Fruit fly (Drosophila melanogaster) whole organism, embryonic: ENCODE data around the gene CG3999.

Source experiments
- Adf1 ChIP-seq: fragments of 200-800 bp; sonication (Bioruptor generic); IDR thresholded peaks from 2 replicates; pipeline ENCODE4 v1.3.6; 2022; ENCODE audit warnings: missing biosample characterization, missing genetic modification characterization
- Bdp1 ChIP-seq: fragments of 200-800 bp; sonication (Bioruptor generic); optimal IDR thresholded peaks from 3 replicates; lab custom pipeline; 2016; ENCODE audit warnings: missing biosample characterization, missing genetic modification characterization
- Bteb2 ChIP-seq: fragments of 200-800 bp; sonication (Bioruptor generic); optimal IDR thresholded peaks from 2 replicates; lab custom pipeline; 2016; ENCODE audit warnings: missing biosample characterization, missing genetic modification characterization
- CG10321 ChIP-seq: fragments of 200-800 bp; sonication (Bioruptor generic); IDR thresholded peaks from 2 replicates; pipeline ENCODE4 v1.3.6; 2022; ENCODE audit warnings: missing biosample characterization, missing genetic modification characterization
- CG12155 ChIP-seq: fragments of 200-800 bp; sonication (Bioruptor generic); optimal IDR thresholded peaks from 3 replicates; lab custom pipeline; 2016; ENCODE audit warnings: missing biosample characterization, missing genetic modification characterization
- CG12236 ChIP-seq: fragments of 200-800 bp; sonication (Bioruptor generic); optimal IDR thresholded peaks from 2 replicates; lab custom pipeline; 2016; ENCODE audit warnings: missing biosample characterization, missing genetic modification characterization
- CG12769 ChIP-seq: fragments of 200-800 bp; sonication (Bioruptor generic); optimal IDR thresholded peaks from 2 replicates; lab custom pipeline; 2019; ENCODE audit warnings: missing biosample characterization, mild to moderate bottlenecking, missing genetic modification characterization, moderate library complexity
- CG15514 ChIP-seq: fragments of 200-800 bp; sonication (Bioruptor generic); optimal IDR thresholded peaks from 3 replicates; lab custom pipeline; 2017; ENCODE audit warnings: missing biosample characterization, missing genetic modification characterization, mild to moderate bottlenecking, moderate library complexity, missing genetic modification reagents
- CG16815 ChIP-seq: fragments of 200-800 bp; sonication (Bioruptor generic); optimal IDR thresholded peaks from 3 replicates; lab custom pipeline; 2017; ENCODE audit warnings: missing biosample characterization, mild to moderate bottlenecking, missing genetic modification characterization
- CG18476 ChIP-seq: fragments of 200-800 bp; sonication (Bioruptor generic); optimal IDR thresholded peaks from 2 replicates; lab custom pipeline; 2016; ENCODE audit warnings: missing biosample characterization, mild to moderate bottlenecking, missing genetic modification characterization
- CG18599 ChIP-seq: fragments of 200-800 bp; sonication (Bioruptor generic); optimal IDR thresholded peaks from 3 replicates; lab custom pipeline; 2017; ENCODE audit warnings: missing biosample characterization, missing genetic modification characterization, mild to moderate bottlenecking, moderate library complexity, missing genetic modification reagents
- CG2116 ChIP-seq: fragments of 200-800 bp; sonication (Bioruptor generic); optimal IDR thresholded peaks from 3 replicates; lab custom pipeline; 2018; ENCODE audit warnings: missing biosample characterization, mild to moderate bottlenecking, missing genetic modification characterization
- CG2120 ChIP-seq: fragments of 200-800 bp; sonication (Bioruptor generic); optimal IDR thresholded peaks from 3 replicates; lab custom pipeline; 2016; ENCODE audit warnings: missing biosample characterization, missing genetic modification characterization
- CG2712 ChIP-seq: fragments of 200-800 bp; optimal IDR thresholded peaks from 3 replicates; lab custom pipeline; 2019; ENCODE audit warnings: missing biosample characterization, mild to moderate bottlenecking, missing genetic modification characterization, moderate library complexity
- CG2875 ChIP-seq: fragments of 200-800 bp; sonication (Bioruptor generic); optimal IDR thresholded peaks from 2 replicates; lab custom pipeline; 2017; ENCODE audit warnings: missing biosample characterization, mild to moderate bottlenecking, missing genetic modification characterization, missing genetic modification reagents
- CG3995 ChIP-seq: fragments of 200-800 bp; sonication (Bioruptor generic); optimal IDR thresholded peaks from 3 replicates; lab custom pipeline; 2016; ENCODE audit warnings: missing biosample characterization, missing genetic modification characterization
- CG6689 ChIP-seq: fragments of 200-800 bp; sonication (Bioruptor generic); IDR thresholded peaks from 2 replicates; pipeline ENCODE4 v1.3.6; 2022; ENCODE audit warnings: missing biosample characterization, missing genetic modification characterization
- CG7745 ChIP-seq: fragments of 200-800 bp; sonication (Bioruptor generic); optimal IDR thresholded peaks from 2 replicates; lab custom pipeline; 2018; ENCODE audit warnings: missing biosample characterization, mild to moderate bottlenecking, missing genetic modification characterization, moderate library complexity
- CG9727 ChIP-seq: fragments of 200-800 bp; sonication (Bioruptor generic); optimal IDR thresholded peaks from 3 replicates; lab custom pipeline; 2017; ENCODE audit warnings: missing biosample characterization, mild to moderate bottlenecking, missing genetic modification characterization
- CHES-1-like ChIP-seq: fragments of 200-800 bp; sonication (Bioruptor generic); optimal IDR thresholded peaks from 2 replicates; lab custom pipeline; 2016; ENCODE audit warnings: missing biosample characterization, missing genetic modification characterization
- Gug ChIP-seq: fragments of 200-800 bp; sonication (Bioruptor generic); IDR thresholded peaks from 4 replicates; pipeline ENCODE4 v1.3.6; 2022; ENCODE audit warnings: missing biosample characterization, missing genetic modification characterization
- HLH3B ChIP-seq: fragments of 200-800 bp; sonication (Bioruptor generic); IDR thresholded peaks from 2 replicates; pipeline ENCODE4 v1.3.6; 2022; ENCODE audit warnings: missing biosample characterization, missing genetic modification characterization
- Hmx ChIP-seq: fragments of 200-800 bp; sonication (Bioruptor generic); optimal IDR thresholded peaks from 2 replicates; lab custom pipeline; 2016; ENCODE audit warnings: missing biosample characterization, missing genetic modification characterization
- Med ChIP-seq: fragments of 200-800 bp; sonication (Bioruptor generic); peaks from one replicate; lab custom pipeline; 2016; ENCODE audit warnings: missing biosample characterization, missing genetic modification characterization, mild to moderate bottlenecking, inconsistent platforms, moderate library complexity
- NK7.1 ChIP-seq: fragments of 200-800 bp; sonication (Bioruptor generic); optimal IDR thresholded peaks from 3 replicates; lab custom pipeline; 2016; ENCODE audit warnings: missing biosample characterization, missing genetic modification characterization
- Nf-YB ChIP-seq: fragments of 200-800 bp; sonication (Bioruptor generic); optimal IDR thresholded peaks from 3 replicates; lab custom pipeline; 2019; ENCODE audit warnings: missing biosample characterization, mild to moderate bottlenecking, missing genetic modification characterization, moderate library complexity
- Opbp ChIP-seq: fragments of 200-800 bp; sonication (Bioruptor generic); IDR thresholded peaks from 3 replicates; pipeline ENCODE4 v1.3.6; 2022; ENCODE audit warnings: missing biosample characterization, missing genetic modification characterization; ENCODE audit not compliant: partially characterized antibody
- Ptx1 ChIP-seq: fragments of 200-800 bp; sonication (Bioruptor generic); IDR thresholded peaks from 2 replicates; pipeline ENCODE4 v1.3.6; 2022; ENCODE audit warnings: missing biosample characterization, missing genetic modification characterization
- Trl ChIP-seq, 3 experiments: fragments of >200 bp in 2 of 3; fragments of 200-800 bp in 1 of 3; sonication (Bioruptor generic) in 1 of 3; optimal IDR thresholded peaks; 2 replicates in 1 of 3; 3 replicates in 2 of 3; lab custom pipeline; 2016 to 2017; ENCODE audit warnings: missing biosample characterization in 1 of 3, missing genetic modification characterization in 1 of 3
- cad ChIP-seq: fragments of >200 bp; optimal IDR thresholded peaks from 2 replicates; lab custom pipeline; 2017; ENCODE audit warnings: missing biosample characterization, missing genetic modification characterization
- chinmo ChIP-seq: fragments of 200-800 bp; sonication (Bioruptor generic); IDR thresholded peaks from 4 replicates; pipeline ENCODE4 v1.3.6; 2022; ENCODE audit warnings: missing biosample characterization, missing genetic modification characterization; ENCODE audit not compliant: partially characterized antibody
- croc ChIP-seq: fragments of 200-800 bp; sonication (Bioruptor generic); conservative IDR thresholded peaks from 3 replicates; pipeline ENCODE4 v1.3.6; 2022; ENCODE audit warnings: missing biosample characterization, missing genetic modification characterization
- dm ChIP-seq: fragments of 200-800 bp; sonication (Bioruptor generic); optimal IDR thresholded peaks from 3 replicates; lab custom pipeline; 2016; ENCODE audit warnings: missing biosample characterization, missing genetic modification characterization
- dpn ChIP-seq, 2 experiments: fragments of 200-800 bp; sonication (Bioruptor generic); optimal IDR thresholded peaks; 3 replicates each; lab custom pipeline; 2016; ENCODE audit warnings: missing biosample characterization in 2 of 2, missing genetic modification characterization in 2 of 2
- exex ChIP-seq: fragments of 200-800 bp; sonication (Bioruptor generic); optimal IDR thresholded peaks from 4 replicates; lab custom pipeline; 2018; ENCODE audit warnings: missing biosample characterization, mild to moderate bottlenecking, missing genetic modification characterization, moderate library complexity
- fru ChIP-seq: fragments of >200 bp; optimal IDR thresholded peaks from 2 replicates; lab custom pipeline; 2017
- gro ChIP-seq: fragments of 200-800 bp; sonication (Bioruptor generic); optimal IDR thresholded peaks from 2 replicates; lab custom pipeline; 2016; ENCODE audit warnings: missing biosample characterization, missing genetic modification characterization
- gsb ChIP-seq: fragments of 200-800 bp; sonication (Bioruptor generic); IDR thresholded peaks from 2 replicates; pipeline ENCODE4 v1.3.6; 2022; ENCODE audit warnings: missing biosample characterization, missing genetic modification characterization
- gt ChIP-seq: fragments of 200-800 bp; sonication (Bioruptor generic); IDR thresholded peaks from 2 replicates; pipeline ENCODE4 v1.3.6; 2022; ENCODE audit warnings: missing biosample characterization, missing genetic modification characterization
- jing ChIP-seq: fragments of 200-800 bp; sonication (Bioruptor generic); optimal IDR thresholded peaks from 2 replicates; lab custom pipeline; 2018; ENCODE audit warnings: missing biosample characterization, mild to moderate bottlenecking, missing genetic modification characterization
- kay ChIP-seq: fragments of 200-800 bp; sonication (Bioruptor generic); optimal IDR thresholded peaks from 2 replicates; lab custom pipeline; 2016; ENCODE audit warnings: missing biosample characterization, missing genetic modification characterization
- mam ChIP-seq: fragments of 200-800 bp; sonication (Bioruptor generic); optimal IDR thresholded peaks from 3 replicates; lab custom pipeline; 2016; ENCODE audit warnings: missing biosample characterization, missing genetic modification characterization
- schlank ChIP-seq: fragments of 200-800 bp; sonication (Bioruptor generic); optimal IDR thresholded peaks from 2 replicates; lab custom pipeline; 2018; ENCODE audit warnings: missing biosample characterization, mild to moderate bottlenecking, missing genetic modification characterization
- shn ChIP-seq: fragments of 200-800 bp; sonication (Bioruptor generic); optimal IDR thresholded peaks from 3 replicates; lab custom pipeline; 2016; ENCODE audit warnings: missing biosample characterization, missing genetic modification characterization
- sima ChIP-seq: fragments of 200-800 bp; sonication (Bioruptor generic); optimal IDR thresholded peaks from 2 replicates; lab custom pipeline; 2016; ENCODE audit warnings: missing biosample characterization, missing genetic modification characterization
- ssp ChIP-seq: fragments of 200-800 bp; sonication (Bioruptor generic); IDR thresholded peaks from 2 replicates; pipeline ENCODE4 v1.3.6; 2022; ENCODE audit warnings: missing biosample characterization, missing genetic modification characterization
- toy ChIP-seq: fragments of 200-800 bp; sonication (Bioruptor generic); IDR thresholded peaks from 2 replicates; pipeline ENCODE4 v1.3.6; 2022; ENCODE audit warnings: missing biosample characterization, missing genetic modification characterization
- ttk ChIP-seq: fragments of 200-800 bp; sonication (Bioruptor generic); IDR thresholded peaks from 2 replicates; pipeline ENCODE4 v2.1.2; 2022; ENCODE audit warnings: missing biosample characterization, missing genetic modification characterization
- tx ChIP-seq: fragments of 200-800 bp; sonication (Bioruptor generic); optimal IDR thresholded peaks from 2 replicates; lab custom pipeline; 2016; ENCODE audit warnings: missing biosample characterization, missing genetic modification characterization
- unpg ChIP-seq: fragments of 200-800 bp; sonication (Bioruptor generic); optimal IDR thresholded peaks from 3 replicates; lab custom pipeline; 2018; ENCODE audit warnings: missing biosample characterization, mild to moderate bottlenecking, missing genetic modification characterization, moderate library complexity

CG3999 gene

DNA sequence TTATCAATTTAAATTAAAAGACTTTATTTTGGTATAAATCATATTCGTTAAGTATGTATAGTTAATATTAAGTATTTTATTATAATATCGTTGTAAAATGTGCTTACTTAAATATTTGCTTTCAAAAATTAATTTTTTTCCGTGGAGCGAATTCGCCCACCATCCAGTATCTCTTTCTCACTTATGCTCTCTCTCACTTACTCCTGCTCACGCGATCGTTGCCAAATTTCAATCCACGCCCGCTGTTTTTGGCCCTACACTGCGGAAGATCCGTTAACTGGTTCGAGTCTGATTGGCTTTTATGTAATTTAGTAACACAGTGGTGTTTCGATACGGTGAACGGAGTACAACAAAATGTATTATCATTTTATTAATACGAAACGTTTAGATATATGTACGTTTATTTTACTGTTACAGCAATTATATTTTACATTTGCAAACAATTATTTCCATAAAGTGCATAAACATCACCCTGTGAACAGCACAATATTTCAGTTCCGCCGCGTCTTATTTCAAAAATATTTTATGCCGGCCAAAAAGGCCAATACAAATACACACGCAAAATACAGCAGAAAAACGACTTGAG lies 14.3 kb downstream of the CG3999 start (continued):
- TF ChIP-seq CG6689 (GFP tag; lab: Robert Waterston, UW) (peak; percentile 52), CG2712 (tag; lab: Kevin White, UChicago) (peak; percentile 44), schlank (tag; lab: Kevin White, UChicago) (peak; percentile 4), Ptx1 (peak; percentile 59), Bdp1 (GFP tag; lab: Kevin White, UChicago) (no peak), mam (GFP tag; lab: Kevin White, UChicago) (peak; percentile 66), CG12155 (GFP tag; lab: Kevin White, UChicago) (peak; percentile 26), CG3995 (peak; percentile 5), HLH3B (GFP tag; lab: Robert Waterston, UW) (peak; percentile 27; the same call in 1 of the 2 replicates), CHES-1-like (GFP tag; lab: Kevin White, UChicago) (peak; percentile 9), gro (GFP tag; lab: Kevin White, UChicago) (peak; percentile 65), CG9727 (GFP tag; lab: Kevin White, UChicago) (peak; percentile 51), ttk (GFP tag; lab: Robert Waterston, UW) (peak; percentile 47; the same call in 1 of the 2 replicates), Hmx (GFP tag; lab: Kevin White, UChicago) (peak; percentile 23), Adf1 (GFP tag; lab: Robert Waterston, UW) (peak; percentile 64), dpn (GFP tag; optimal IDR thresholded peaks at IDR 0.05; lab: Kevin White, UChicago) (peak; percentile 32 to 56), Gug (GFP tag; lab: Robert Waterston, UW) (peak; percentile 18; the same call in 1 of the 4 replicates), Trl (optimal IDR thresholded peaks at IDR 0.05; lab: Kevin White, UChicago) (no peak), Trl (GFP tag; optimal IDR thresholded peaks at IDR 0.05; lab: Kevin White, UChicago) (peak; percentile 11), gsb (GFP tag; lab: Robert Waterston, UW) (peak; percentile 67), dm (peak; percentile 17), CG10321 (GFP tag; lab: Robert Waterston, UW) (no peak), Med (GFP tag; lab: Kevin White, UChicago) (peak; percentile 93), cad (GFP tag; lab: Kevin White, UChicago) (no peak), CG2875 (no peak), CG12769 (tag; lab: Kevin White, UChicago) (peak; percentile 76), NK7.1 (GFP tag; lab: Kevin White, UChicago) (peak; percentile 35), tx (peak; percentile 5), Opbp (GFP tag; lab: Robert Waterston, UW) (no peak), jing (GFP tag; lab: Kevin White, UChicago) (no peak), Nf-YB (GFP tag; lab: Kevin White, UChicago) (no peak), fru (no peak), CG18476 (GFP tag; lab: Kevin White, UChicago) (peak; percentile 2), shn (GFP tag; lab: Kevin White, UChicago) (peak; percentile 4), CG2120 (GFP tag; lab: Kevin White, UChicago) (peak; percentile 83), CG15514 (peak; percentile 39), CG18599 (GFP tag; lab: Kevin White, UChicago) (peak; percentile 77), kay (GFP tag; lab: Kevin White, UChicago) (no peak), CG2116 (GFP tag; lab: Kevin White, UChicago) (peak; percentile 7), exex (tag; lab: Kevin White, UChicago) (peak; percentile 12), sima (GFP tag; lab: Kevin White, UChicago) (no peak), croc (GFP tag; lab: Robert Waterston, UW) (no peak), CG16815 (GFP tag; lab: Kevin White, UChicago) (peak; percentile 18), gt (GFP tag; lab: Robert Waterston, UW) (no peak), CG12236 (no peak), CG7745 (no peak), unpg (GFP tag; lab: Kevin White, UChicago) (peak; percentile 31), Bteb2 (peak; percentile 67), chinmo (GFP tag; lab: Robert Waterston, UW) (0 out of 4 replicates have a peak, but pooled peaks have one; percentile 67), toy (0 out of 2 replicates have a peak, but pooled peaks have one; percentile 64), ssp (GFP tag; lab: Robert Waterston, UW) (peak; percentile 20; the same call in 1 of the 2 replicates)
